Worm (Caenorhabditis elegans) whole organism, L3 larva: ENCODE measurements around the gene R08D7.5.
"Not testable (repeated sequence)": the region's sequence is repeated elsewhere in the genome, so short reads cannot be mapped to it uniquely, and the experiment has no call there.

Experiments used
- R02D3.7 ChIP-seq: fragments of 150-350 bp; optimal IDR thresholded peaks from 2 replicates; lab custom pipeline; 2014; ENCODE audit warnings: missing biosample characterization, missing genetic modification characterization
- aly-2 ChIP-seq: fragments of 150-350 bp; optimal IDR thresholded peaks from 2 replicates; lab custom pipeline; 2014; ENCODE audit warnings: missing biosample characterization, missing genetic modification characterization
- ama-1 ChIP-seq: fragments of 150-350 bp; optimal IDR thresholded peaks from 2 replicates; lab custom pipeline; 2018
- ceh-82 ChIP-seq: fragments of 150-350 bp; optimal IDR thresholded peaks from 2 replicates; lab custom pipeline; 2014; ENCODE audit warnings: missing biosample characterization, missing genetic modification characterization
- ceh-9 ChIP-seq: sonication (generic microtip); optimal IDR thresholded peaks from 2 replicates; lab custom pipeline; 2018; ENCODE audit warnings: missing biosample characterization, missing genetic modification characterization
- daf-12 ChIP-seq: fragments of 150-350 bp; optimal IDR thresholded peaks from 2 replicates; lab custom pipeline; 2014; ENCODE audit warnings: missing biosample characterization, missing genetic modification reagents, missing genetic modification characterization
- egl-5 ChIP-seq: fragments of 150-350 bp; optimal IDR thresholded peaks from 2 replicates; lab custom pipeline; 2017; ENCODE audit warnings: missing biosample characterization, missing genetic modification reagents, missing genetic modification characterization, inconsistent platforms
- elt-2 ChIP-seq: sonication (generic microtip); optimal IDR thresholded peaks from 2 replicates; lab custom pipeline; 2016; ENCODE audit warnings: missing genetic modification reagents, mild to moderate bottlenecking, missing genetic modification characterization, missing compliant biosample characterization
- elt-3 ChIP-seq, 3 experiments: fragments of 150-350 bp in 1 of 3; sonication (generic microtip) in 2 of 3; optimal IDR thresholded peaks; 2 replicates in 2 of 3; 4 replicates in 1 of 3; lab custom pipeline; 2014 to 2017; ENCODE audit warnings: missing biosample characterization in 3 of 3, missing genetic modification characterization in 3 of 3
- eor-1 ChIP-seq, 2 experiments: fragments of 150-350 bp; optimal IDR thresholded peaks; 2 replicates each; lab custom pipeline; 2014 to 2018; ENCODE audit warnings: missing biosample characterization in 2 of 2, missing genetic modification characterization in 2 of 2
- fkh-2 ChIP-seq: fragments of 150-350 bp; optimal IDR thresholded peaks from 2 replicates; lab custom pipeline; 2014; ENCODE audit warnings: missing biosample characterization, missing genetic modification reagents, missing genetic modification characterization
- fos-1 ChIP-seq: fragments of 150-350 bp; optimal IDR thresholded peaks from 2 replicates; lab custom pipeline; 2014; ENCODE audit warnings: missing biosample characterization, missing genetic modification characterization
- hmg-11 ChIP-seq: sonication (generic microtip); optimal IDR thresholded peaks from 2 replicates; lab custom pipeline; 2016; ENCODE audit warnings: missing genetic modification characterization, missing compliant biosample characterization
- lin-39 ChIP-seq: fragments of 150-350 bp; optimal IDR thresholded peaks from 2 replicates; lab custom pipeline; 2018; ENCODE audit warnings: missing biosample characterization, missing genetic modification reagents, missing genetic modification characterization
- lsy-12 ChIP-seq: sonication (generic microtip); optimal IDR thresholded peaks from 2 replicates; lab custom pipeline; 2016; ENCODE audit warnings: mild to moderate bottlenecking, missing genetic modification characterization, missing compliant biosample characterization
- nhr-11 ChIP-seq: fragments of 150-350 bp; optimal IDR thresholded peaks from 2 replicates; lab custom pipeline; 2014; ENCODE audit warnings: missing biosample characterization, missing genetic modification characterization
- nhr-12 ChIP-seq: fragments of 150-350 bp; optimal IDR thresholded peaks from 2 replicates; lab custom pipeline; 2014; ENCODE audit warnings: missing biosample characterization, missing genetic modification characterization
- nhr-23 ChIP-seq: fragments of 150-350 bp; optimal IDR thresholded peaks from 2 replicates; lab custom pipeline; 2014; ENCODE audit warnings: missing biosample characterization, missing genetic modification reagents, missing genetic modification characterization
- nhr-237 ChIP-seq: fragments of 150-350 bp; optimal IDR thresholded peaks from 2 replicates; lab custom pipeline; 2014; ENCODE audit warnings: missing biosample characterization, missing genetic modification characterization
- nhr-43 ChIP-seq: sonication (generic microtip); optimal IDR thresholded peaks from 2 replicates; lab custom pipeline; 2016; ENCODE audit warnings: mild to moderate bottlenecking, missing genetic modification characterization, missing compliant biosample characterization; ENCODE audit not compliant: poor library complexity, severe bottlenecking
- nhr-67 ChIP-seq: fragments of 150-350 bp; optimal IDR thresholded peaks from 2 replicates; lab custom pipeline; 2014; ENCODE audit warnings: missing biosample characterization, missing genetic modification characterization
- nhr-77 ChIP-seq: fragments of 150-350 bp; optimal IDR thresholded peaks from 2 replicates; lab custom pipeline; 2014; ENCODE audit warnings: missing biosample characterization, missing genetic modification characterization
- pqm-1 ChIP-seq: fragments of 150-350 bp; optimal IDR thresholded peaks from 2 replicates; lab custom pipeline; 2017; ENCODE audit warnings: missing biosample characterization, missing genetic modification characterization, inconsistent platforms
- sea-2 ChIP-seq: fragments of 150-350 bp; sonication (generic microtip); optimal IDR thresholded peaks from 4 replicates; lab custom pipeline; 2014; ENCODE audit warnings: missing biosample characterization, missing genetic modification reagents, missing genetic modification characterization
- skn-1 ChIP-seq: fragments of 150-350 bp; optimal IDR thresholded peaks from 2 replicates; lab custom pipeline; 2014; ENCODE audit warnings: missing biosample characterization, missing genetic modification characterization
- tbx-2 ChIP-seq: sonication (generic microtip); optimal IDR thresholded peaks from 2 replicates; lab custom pipeline; 2016; ENCODE audit warnings: mild to moderate bottlenecking, missing genetic modification characterization, missing compliant biosample characterization
- unc-39 ChIP-seq: sonication (generic microtip); optimal IDR thresholded peaks from 4 replicates; lab custom pipeline; 2017; ENCODE audit warnings: missing biosample characterization, missing genetic modification characterization
- unc-62 ChIP-seq: fragments of 150-350 bp; sonication (generic microtip); optimal IDR thresholded peaks from 4 replicates; lab custom pipeline; 2014; ENCODE audit warnings: missing biosample characterization, missing genetic modification reagents, missing genetic modification characterization
- zag-1 ChIP-seq: fragments of 150-350 bp; optimal IDR thresholded peaks from 2 replicates; lab custom pipeline; 2014; ENCODE audit warnings: missing biosample characterization, missing genetic modification characterization
- ztf-4 ChIP-seq: fragments of 150-350 bp; optimal IDR thresholded peaks from 2 replicates; lab custom pipeline; 2014; ENCODE audit warnings: missing biosample characterization, missing genetic modification characterization

R08D7.5 gene

ce11 chrIII:8988544-8988943 is 14.6 kb downstream of the R08D7.5 start:
- TF ChIP-seq zag-1 (tag; lab: Kevin White, UChicago) (no peak), lin-39 (peak; percentile 15)

ce11 chrIII:8989752-8990151 is 15.8 kb downstream of the R08D7.5 start, which contains the start of gene R08D7.7:
Gene R08D7.7 (plus strand): TSS chrIII:8990052.
- not testable (repeated sequence) for TF ChIP-seq ama-1 (lab: Kevin White, UChicago); unc-62 (GFP tag; lab: Kevin White, UChicago); nhr-12 (tag; lab: Kevin White, UChicago)

DNA sequence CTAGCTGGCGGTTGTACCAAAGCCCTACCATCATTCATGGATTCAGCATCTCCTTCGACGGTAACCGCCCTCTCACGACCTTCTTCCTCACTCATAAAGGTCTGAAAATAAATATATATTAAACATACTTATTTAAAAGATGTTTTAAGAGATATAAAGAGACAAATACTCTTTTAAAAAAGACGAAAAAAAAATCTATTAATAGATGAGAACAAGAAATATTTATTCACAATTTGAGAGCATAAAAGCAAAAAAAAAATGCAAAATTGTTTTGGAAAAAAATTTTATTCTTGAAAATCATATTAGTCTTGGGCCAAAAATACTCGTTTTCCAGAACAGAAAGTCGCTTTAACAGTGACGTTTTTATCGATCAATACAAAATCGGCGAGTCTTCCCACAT is 22.8 kb downstream of the R08D7.5 start, which contains the start of gene skat-1:
TSS of gene skat-1 (minus strand) at position 101 of the 400 bp plus-strand sequence.
- TF ChIP-seq fos-1 (tag; lab: Kevin White, UChicago) (no peak), nhr-11 (tag; lab: Kevin White, UChicago) (no peak), egl-5 (tag; lab: Kevin White, UChicago) (no peak), fkh-2 (tag; lab: Kevin White, UChicago) (no peak), ztf-4 (tag; lab: Kevin White, UChicago) (no peak), elt-2 (tag; lab: Kevin White, UChicago) (no peak), R02D3.7 (tag; lab: Kevin White, UChicago) (no peak), daf-12 (no peak)

- TF ChIP-seq ceh-9 (tag; lab: Kevin White, UChicago) (no peak), nhr-77 (tag; lab: Kevin White, UChicago) (no peak), pqm-1 (peak; percentile 47), nhr-67 (tag; lab: Kevin White, UChicago) (no peak), daf-12 (no peak), tbx-2 (no peak), hmg-11 (no peak), elt-2 (tag; lab: Kevin White, UChicago) (peak; percentile 79), nhr-11 (tag; lab: Kevin White, UChicago) (no peak), ama-1 (lab: Kevin White, UChicago) (no peak), nhr-237 (no peak)
- TF ChIP-seq, all 47 proteins: peak for 2
These were observed 23.9 kb downstream of the R08D7.5 start for ce11 chrIII:8997821-8998220.

DNA sequence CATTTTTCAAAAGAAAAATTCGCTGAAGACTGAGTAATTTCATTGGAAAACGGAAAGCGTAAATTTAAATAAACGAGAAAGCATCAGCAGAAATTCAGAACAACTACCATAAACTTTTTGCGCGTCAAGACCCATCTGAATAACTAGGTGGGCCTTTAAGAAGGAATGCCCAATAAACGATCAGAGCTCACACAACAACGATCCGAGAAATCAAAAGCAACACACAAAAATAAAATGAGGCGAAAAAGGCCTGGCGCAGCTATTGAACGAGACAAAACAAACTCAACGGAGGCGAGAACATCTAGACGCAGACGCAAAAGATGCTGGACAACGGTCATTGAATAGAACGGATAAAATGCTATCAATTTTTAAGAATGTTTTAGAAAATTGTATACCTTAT is 25.0 kb downstream of the R08D7.5 start:
- TF ChIP-seq hmg-11 (peak; percentile 19), pqm-1 (no peak), nhr-11 (tag; lab: Kevin White, UChicago) (no peak), nhr-237 (no peak), zag-1 (tag; lab: Kevin White, UChicago) (no peak), lsy-12 (tag; lab: Kevin White, UChicago) (no peak), ceh-82 (tag; lab: Kevin White, UChicago) (no peak), sea-2 (GFP tag; lab: Kevin White, UChicago) (no peak), nhr-43 (no peak)
- TF ChIP-seq, all 47 proteins: peak for 1

- TF ChIP-seq elt-2 (tag; lab: Kevin White, UChicago) (peak; percentile 5), eor-1 (tag; optimal IDR thresholded peaks at IDR 0.05; lab: Kevin White, UChicago) (no peak)
These were observed 25.6 kb downstream of the R08D7.5 start, which contains the start of gene F59B2.3 for ce11 chrIII:8999508-8999907. Gene F59B2.3 (minus strand): TSS chrIII:8999766.

DNA sequence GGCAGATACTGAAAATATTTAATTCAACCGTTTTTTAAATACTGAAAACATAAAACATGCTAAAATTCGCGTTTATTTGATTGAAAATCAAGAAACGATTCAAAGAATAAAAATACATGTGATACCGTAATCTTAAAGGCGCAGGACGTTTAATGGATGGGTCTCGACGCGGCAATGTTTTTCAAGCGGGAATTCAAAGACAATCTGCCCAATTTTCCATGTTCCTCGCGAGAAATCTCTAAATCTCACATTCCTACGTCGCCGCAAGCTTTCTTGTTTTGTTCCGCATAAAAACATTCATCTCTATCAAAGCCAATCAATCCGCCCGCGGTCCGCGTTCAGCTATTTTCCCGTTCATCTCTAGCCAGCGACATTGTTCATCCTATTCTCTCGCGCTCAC is 27.6 kb downstream of the R08D7.5 start:
- no peak for TF ChIP-seq nhr-77 (tag; lab: Kevin White, UChicago)
- no peak for TF ChIP-seq lsy-12 (tag; lab: Kevin White, UChicago)
- no peak for TF ChIP-seq nhr-67 (tag; lab: Kevin White, UChicago)
- TF ChIP-seq elt-3 (tag; optimal IDR thresholded peaks at IDR 0.05; lab: Kevin White, UChicago) = no peak
- TF ChIP-seq nhr-237 = no peak
- no peak for TF ChIP-seq skn-1 (tag; lab: Kevin White, UChicago)
- TF ChIP-seq ztf-4 (tag; lab: Kevin White, UChicago) = no peak
- TF ChIP-seq daf-12 = no peak
- TF ChIP-seq nhr-23 (tag; lab: Kevin White, UChicago) = no peak
- no peak for TF ChIP-seq unc-39 (tag; lab: Kevin White, UChicago)
- no peak for TF ChIP-seq aly-2 (tag; lab: Kevin White, UChicago)
- no peak for TF ChIP-seq unc-62 (GFP tag; lab: Kevin White, UChicago)
- TF ChIP-seq, all 47 proteins: peak for 0
